Fruit fly (Drosophila melanogaster) whole organism, embryonic: Measurements from ENCODE around the gene CG34117.
A peak's percentile ranks its signal among the peaks of the same experiment; 100 is the strongest.

Source experiments
- ATbp ChIP-seq: fragments of 200-800 bp; sonication (Bioruptor generic); optimal IDR thresholded peaks from 2 replicates; lab custom pipeline; 2017; ENCODE audit warnings: missing biosample characterization, mild to moderate bottlenecking, missing genetic modification characterization, missing genetic modification reagents
- Adf1 ChIP-seq: fragments of 200-800 bp; sonication (Bioruptor generic); IDR thresholded peaks from 2 replicates; pipeline ENCODE4 v1.3.6; 2022; ENCODE audit warnings: missing biosample characterization, missing genetic modification characterization
- Bdp1 ChIP-seq: fragments of 200-800 bp; sonication (Bioruptor generic); optimal IDR thresholded peaks from 3 replicates; lab custom pipeline; 2016; ENCODE audit warnings: missing biosample characterization, missing genetic modification characterization
- CG10274 ChIP-seq: fragments of 200-800 bp; sonication (Bioruptor generic); optimal IDR thresholded peaks from 3 replicates; lab custom pipeline; 2017; ENCODE audit warnings: missing biosample characterization, mild to moderate bottlenecking, missing genetic modification characterization
- CG11696 ChIP-seq: fragments of 200-800 bp; sonication (Bioruptor generic); IDR thresholded peaks from 2 replicates; pipeline ENCODE4 v1.3.6; 2022; ENCODE audit warnings: missing biosample characterization, missing genetic modification characterization
- CG12744 ChIP-seq: fragments of 200-800 bp; sonication (Bioruptor generic); optimal IDR thresholded peaks from 2 replicates; lab custom pipeline; 2016; ENCODE audit warnings: missing biosample characterization, missing genetic modification characterization
- CG13296 ChIP-seq: fragments of 200-800 bp; sonication (Bioruptor generic); optimal IDR thresholded peaks from 3 replicates; lab custom pipeline; 2018; ENCODE audit warnings: missing biosample characterization, mild to moderate bottlenecking, missing genetic modification characterization
- CG13424 ChIP-seq: fragments of 200-800 bp; sonication (Bioruptor generic); optimal IDR thresholded peaks from 2 replicates; lab custom pipeline; 2019; ENCODE audit warnings: missing biosample characterization, mild to moderate bottlenecking, missing genetic modification characterization, moderate library complexity
- CG13624 ChIP-seq: fragments of 200-800 bp; sonication (Bioruptor generic); optimal IDR thresholded peaks from 2 replicates; lab custom pipeline; 2016; ENCODE audit warnings: missing biosample characterization, missing genetic modification characterization
- CG14965 ChIP-seq: fragments of 200-800 bp; sonication (Bioruptor generic); optimal IDR thresholded peaks from 2 replicates; lab custom pipeline; 2016; ENCODE audit warnings: missing biosample characterization, missing genetic modification characterization, borderline replicate concordance
- CG15073 ChIP-seq: fragments of 200-800 bp; sonication (Bioruptor generic); optimal IDR thresholded peaks from 2 replicates; lab custom pipeline; 2016; ENCODE audit warnings: missing biosample characterization, missing genetic modification characterization
- CG15514 ChIP-seq: fragments of 200-800 bp; sonication (Bioruptor generic); optimal IDR thresholded peaks from 3 replicates; lab custom pipeline; 2017; ENCODE audit warnings: missing biosample characterization, missing genetic modification characterization, mild to moderate bottlenecking, moderate library complexity, missing genetic modification reagents
- CG15601 ChIP-seq: fragments of 200-800 bp; sonication (Bioruptor generic); optimal IDR thresholded peaks from 3 replicates; lab custom pipeline; 2019; ENCODE audit warnings: missing biosample characterization, mild to moderate bottlenecking, missing genetic modification characterization, moderate library complexity
- CG16779 ChIP-seq: fragments of 200-800 bp; sonication (Bioruptor generic); IDR thresholded peaks from 2 replicates; pipeline ENCODE4 v1.3.6; 2022; ENCODE audit warnings: missing biosample characterization, missing genetic modification characterization
- CG18599 ChIP-seq: fragments of 200-800 bp; sonication (Bioruptor generic); optimal IDR thresholded peaks from 3 replicates; lab custom pipeline; 2017; ENCODE audit warnings: missing biosample characterization, missing genetic modification characterization, mild to moderate bottlenecking, moderate library complexity, missing genetic modification reagents
- CG18764 ChIP-seq: fragments of 200-800 bp; sonication (Bioruptor generic); optimal IDR thresholded peaks from 3 replicates; lab custom pipeline; 2016; ENCODE audit warnings: missing biosample characterization, missing genetic modification characterization
- CG3281 ChIP-seq: fragments of 200-800 bp; sonication (Bioruptor generic); optimal IDR thresholded peaks from 3 replicates; lab custom pipeline; 2017; ENCODE audit warnings: missing biosample characterization, mild to moderate bottlenecking, missing genetic modification characterization
- CG33557 ChIP-seq: fragments of 200-800 bp; sonication (Bioruptor generic); optimal IDR thresholded peaks from 2 replicates; lab custom pipeline; 2019; ENCODE audit warnings: missing biosample characterization, mild to moderate bottlenecking, missing genetic modification characterization, moderate library complexity
- CG5180 ChIP-seq: fragments of 200-800 bp; sonication (Bioruptor generic); optimal IDR thresholded peaks from 3 replicates; lab custom pipeline; 2017; ENCODE audit warnings: missing biosample characterization, missing genetic modification characterization, mild to moderate bottlenecking, moderate library complexity, missing genetic modification reagents
- CG9215 ChIP-seq: fragments of 200-800 bp; sonication (Bioruptor generic); IDR thresholded peaks from 2 replicates; pipeline ENCODE4 v1.3.6; 2022; ENCODE audit warnings: missing biosample characterization, missing genetic modification characterization
- Dip2 ChIP-seq: fragments of 200-800 bp; sonication (Bioruptor generic); IDR thresholded peaks from 2 replicates; pipeline ENCODE4 v1.3.6; 2022; ENCODE audit warnings: missing biosample characterization, missing genetic modification characterization
- GATAe ChIP-seq: fragments of 200-800 bp; sonication (Bioruptor generic); conservative IDR thresholded peaks from 2 replicates; pipeline ENCODE4 v1.3.6; 2022; ENCODE audit warnings: missing biosample characterization, missing genetic modification characterization
- Hr3 ChIP-seq: fragments of 200-800 bp; sonication (Bioruptor generic); optimal IDR thresholded peaks from 3 replicates; lab custom pipeline; 2016; ENCODE audit warnings: missing biosample characterization, missing genetic modification characterization
- Med ChIP-seq: fragments of 200-800 bp; sonication (Bioruptor generic); peaks from one replicate; lab custom pipeline; 2016; ENCODE audit warnings: missing biosample characterization, missing genetic modification characterization, mild to moderate bottlenecking, inconsistent platforms, moderate library complexity
- Mrtf ChIP-seq: fragments of 200-800 bp; sonication (Bioruptor generic); IDR thresholded peaks from 3 replicates; pipeline ENCODE4 v1.3.6; 2022; ENCODE audit warnings: missing biosample characterization, missing genetic modification characterization
- Myb ChIP-seq: fragments of 200-800 bp; sonication (Bioruptor generic); optimal IDR thresholded peaks from 2 replicates; lab custom pipeline; 2016; ENCODE audit warnings: missing biosample characterization, missing genetic modification characterization
- Neu2 ChIP-seq: fragments of 200-800 bp; sonication (Bioruptor generic); optimal IDR thresholded peaks from 3 replicates; lab custom pipeline; 2016; ENCODE audit warnings: missing biosample characterization, missing genetic modification characterization, borderline replicate concordance
- Nf-YB ChIP-seq: fragments of 200-800 bp; sonication (Bioruptor generic); optimal IDR thresholded peaks from 3 replicates; lab custom pipeline; 2019; ENCODE audit warnings: missing biosample characterization, mild to moderate bottlenecking, missing genetic modification characterization, moderate library complexity
- Poxn ChIP-seq: fragments of 200-800 bp; sonication (Bioruptor generic); IDR thresholded peaks from 2 replicates; pipeline ENCODE4 v1.3.6; 2022; ENCODE audit warnings: missing biosample characterization, missing genetic modification characterization
- Trl ChIP-seq, 3 experiments: fragments of >200 bp in 2 of 3; fragments of 200-800 bp in 1 of 3; sonication (Bioruptor generic) in 1 of 3; optimal IDR thresholded peaks; 2 replicates in 1 of 3; 3 replicates in 2 of 3; lab custom pipeline; 2016 to 2017; ENCODE audit warnings: missing biosample characterization in 1 of 3, missing genetic modification characterization in 1 of 3
- Usf ChIP-seq: fragments of 200-800 bp; sonication (Bioruptor generic); optimal IDR thresholded peaks from 2 replicates; lab custom pipeline; 2017; ENCODE audit warnings: missing genotype, missing biosample characterization, missing genetic modification characterization
- Vsx1 ChIP-seq: fragments of 200-800 bp; sonication (Bioruptor generic); optimal IDR thresholded peaks from 2 replicates; lab custom pipeline; 2017; ENCODE audit warnings: missing biosample characterization, mild to moderate bottlenecking, missing genetic modification characterization, missing genetic modification reagents
- chinmo ChIP-seq: fragments of 200-800 bp; sonication (Bioruptor generic); IDR thresholded peaks from 4 replicates; pipeline ENCODE4 v1.3.6; 2022; ENCODE audit warnings: missing biosample characterization, missing genetic modification characterization; ENCODE audit not compliant: partially characterized antibody
- corto ChIP-seq: fragments of 200-800 bp; sonication (Bioruptor generic); optimal IDR thresholded peaks from 2 replicates; lab custom pipeline; 2016; ENCODE audit warnings: missing biosample characterization, mild to moderate bottlenecking, missing genetic modification characterization, moderate library complexity
- crc ChIP-seq: fragments of 200-800 bp; sonication (Bioruptor generic); optimal IDR thresholded peaks from 2 replicates; lab custom pipeline; 2016; ENCODE audit warnings: missing biosample characterization, missing genetic modification characterization
- croc ChIP-seq: fragments of 200-800 bp; sonication (Bioruptor generic); conservative IDR thresholded peaks from 3 replicates; pipeline ENCODE4 v1.3.6; 2022; ENCODE audit warnings: missing biosample characterization, missing genetic modification characterization
- crol ChIP-seq: fragments of 200-800 bp; sonication (Bioruptor generic); IDR thresholded peaks from 2 replicates; pipeline ENCODE4 v1.3.6; 2022; ENCODE audit warnings: missing biosample characterization, missing genetic modification characterization
- exex ChIP-seq: fragments of 200-800 bp; sonication (Bioruptor generic); optimal IDR thresholded peaks from 4 replicates; lab custom pipeline; 2018; ENCODE audit warnings: missing biosample characterization, mild to moderate bottlenecking, missing genetic modification characterization, moderate library complexity
- grn ChIP-seq: fragments of 200-800 bp; sonication (Bioruptor generic); optimal IDR thresholded peaks from 3 replicates; lab custom pipeline; 2017; ENCODE audit warnings: missing biosample characterization, missing genetic modification characterization
- gro ChIP-seq: fragments of 200-800 bp; sonication (Bioruptor generic); optimal IDR thresholded peaks from 2 replicates; lab custom pipeline; 2016; ENCODE audit warnings: missing biosample characterization, missing genetic modification characterization
- hb ChIP-seq: fragments of 200-800 bp; sonication (Bioruptor generic); IDR thresholded peaks from 3 replicates; pipeline ENCODE4 v1.3.6; 2022; ENCODE audit warnings: missing biosample characterization, missing genetic modification characterization; ENCODE audit not compliant: partially characterized antibody
- lab ChIP-seq: fragments of 200-800 bp; sonication (Bioruptor generic); optimal IDR thresholded peaks from 3 replicates; lab custom pipeline; 2017; ENCODE audit warnings: missing biosample characterization, missing genetic modification characterization, mild to moderate bottlenecking, moderate library complexity, missing genetic modification reagents
- mirr ChIP-seq: fragments of 200-800 bp; sonication (Bioruptor generic); optimal IDR thresholded peaks from 3 replicates; lab custom pipeline; 2018; ENCODE audit warnings: missing biosample characterization, mild to moderate bottlenecking, missing genetic modification characterization
- oc ChIP-seq: fragments of 200-800 bp; sonication (Bioruptor generic); optimal IDR thresholded peaks from 2 replicates; lab custom pipeline; 2018; ENCODE audit warnings: missing biosample characterization, mild to moderate bottlenecking, missing genetic modification characterization, moderate library complexity
- onecut ChIP-seq: fragments of 200-800 bp; sonication (Bioruptor generic); IDR thresholded peaks from 2 replicates; pipeline ENCODE4 v1.3.6; 2022; ENCODE audit warnings: missing biosample characterization, missing genetic modification characterization
- otp ChIP-seq: fragments of 200-800 bp; sonication (Bioruptor generic); IDR thresholded peaks from 3 replicates; pipeline ENCODE4, ENCODE4 v1.3.6; 2022; ENCODE audit warnings: missing biosample characterization, missing genetic modification characterization
- peb ChIP-seq: fragments of 200-800 bp; sonication (Bioruptor generic); IDR thresholded peaks from 2 replicates; pipeline ENCODE4 v1.3.6; 2022; ENCODE audit warnings: missing biosample characterization, missing genetic modification characterization
- pita ChIP-seq: fragments of 200-800 bp; sonication (Bioruptor generic); optimal IDR thresholded peaks from 2 replicates; lab custom pipeline; 2017; ENCODE audit warnings: missing biosample characterization, mild to moderate bottlenecking, missing genetic modification characterization
- sd ChIP-seq: fragments of 200-800 bp; sonication (Bioruptor generic); optimal IDR thresholded peaks from 3 replicates; lab custom pipeline; 2018; ENCODE audit warnings: missing biosample characterization, mild to moderate bottlenecking, missing genetic modification characterization, moderate library complexity
- sens ChIP-seq: fragments of 200-800 bp; sonication (Bioruptor generic); peaks from one replicate; lab custom pipeline; 2016; ENCODE audit warnings: missing biosample characterization, missing genetic modification characterization
- sug ChIP-seq: fragments of 200-800 bp; optimal IDR thresholded peaks from 2 replicates; lab custom pipeline; 2019; ENCODE audit warnings: missing biosample characterization, mild to moderate bottlenecking, missing genetic modification characterization, moderate library complexity
- usp ChIP-seq: fragments of >200 bp; optimal IDR thresholded peaks from 2 replicates; lab custom pipeline; 2017; ENCODE audit warnings: missing biosample characterization, missing genetic modification characterization

Gene CG34117

dm6 chr3R:9387634-9388033 is 12.2 kb downstream of the CG34117 start:
- TF ChIP-seq CG13624 (no peak), CG18599 (GFP tag; lab: Kevin White, UChicago) (no peak), CG12744 (no peak), crol (GFP tag; lab: Robert Waterston, UW) (peak; percentile 29; the same call in 1 of the 2 replicates), chinmo (GFP tag; lab: Robert Waterston, UW) (0 out of 4 replicates have a peak, but pooled peaks have one; percentile 32), Med (peak; percentile 20), CG18764 (GFP tag; lab: Kevin White, UChicago) (no peak), Trl (optimal IDR thresholded peaks at IDR 0.05; lab: Kevin White, UChicago) (no peak), Trl (GFP tag; optimal IDR thresholded peaks at IDR 0.05; lab: Kevin White, UChicago) (no peak), sd (tag; lab: Kevin White, UChicago) (peak; percentile 91), gro (GFP tag; lab: Kevin White, UChicago) (no peak), sug (tag; lab: Kevin White, UChicago) (peak; percentile 31), Bdp1 (GFP tag; lab: Kevin White, UChicago) (no peak), lab (peak; percentile 3), grn (GFP tag; lab: Kevin White, UChicago) (peak; percentile 90), Poxn (GFP tag; lab: Robert Waterston, UW) (no peak), exex (peak; percentile 56), CG3281 (GFP tag; lab: Kevin White, UChicago) (no peak), Adf1 (GFP tag; lab: Robert Waterston, UW) (no peak), pita (no peak), croc (no peak), Hr3 (GFP tag; lab: Kevin White, UChicago) (no peak), CG9215 (GFP tag; lab: Robert Waterston, UW) (no peak), GATAe (GFP tag; lab: Robert Waterston, UW) (peak; percentile 69), mirr (GFP tag; lab: Kevin White, UChicago) (peak; percentile 44), onecut (GFP tag; lab: Robert Waterston, UW) (no peak), Mrtf (GFP tag; lab: Robert Waterston, UW) (no peak), CG13424 (no peak), CG5180 (GFP tag; lab: Kevin White, UChicago) (no peak), CG33557 (GFP tag; lab: Kevin White, UChicago) (no peak), Neu2 (GFP tag; lab: Kevin White, UChicago) (no peak), otp (no peak), crc (no peak), Vsx1 (GFP tag; lab: Kevin White, UChicago) (peak; percentile 13), CG15601 (peak; percentile 16)

dm6 chr3R:9385987-9386386 is 13.9 kb downstream of the CG34117 start:
- TF ChIP-seq CG13296 (GFP tag; lab: Kevin White, UChicago) (no peak), CG11696 (GFP tag; lab: Robert Waterston, UW) (no peak), CG14965 (GFP tag; lab: Kevin White, UChicago) (no peak), CG10274 (GFP tag; lab: Kevin White, UChicago) (no peak), hb (no peak), CG15073 (no peak), usp (GFP tag; lab: Kevin White, UChicago) (no peak), Usf (GFP tag; lab: Kevin White, UChicago) (no peak), peb (GFP tag; lab: Robert Waterston, UW) (no peak), CG16779 (GFP tag; lab: Robert Waterston, UW) (no peak), crc (no peak), ATbp (no peak), corto (GFP tag; lab: Kevin White, UChicago) (no peak), Nf-YB (GFP tag; lab: Kevin White, UChicago) (no peak), CG15514 (GFP tag; lab: Kevin White, UChicago) (no peak), CG12744 (no peak), sens (GFP tag; lab: Kevin White, UChicago) (peak; percentile 38), Myb (GFP tag; lab: Kevin White, UChicago) (no peak), Dip2 (GFP tag; lab: Robert Waterston, UW) (no peak), oc (no peak)
